Worm (Caenorhabditis elegans) whole organism, late embryonic: Measurements from ENCODE around the gene ZK185.4.

ENCODE experiments used
- T23F11.4 ChIP-seq: fragments of 200-800 bp; sonication (Bioruptor generic); optimal IDR thresholded peaks from 2 replicates; lab custom pipeline; 2018; ENCODE audit warnings: mild to moderate bottlenecking, missing genetic modification characterization, missing compliant biosample characterization
- ama-1 ChIP-seq: fragments of 150-350 bp; optimal IDR thresholded peaks from 2 replicates; lab custom pipeline; 2014
- ceh-34 ChIP-seq: sonication (generic microtip); optimal IDR thresholded peaks from 2 replicates; lab custom pipeline; 2016; ENCODE audit warnings: mild to moderate bottlenecking, missing genetic modification characterization, missing compliant biosample characterization
- fkh-6 ChIP-seq: sonication (generic microtip); optimal IDR thresholded peaks from 2 replicates; lab custom pipeline; 2016; ENCODE audit warnings: missing genetic modification characterization, missing compliant biosample characterization
- hlh-8 ChIP-seq: sonication (generic microtip); optimal IDR thresholded peaks from 2 replicates; lab custom pipeline; 2016; ENCODE audit warnings: missing genotype, missing genetic modification characterization, missing compliant biosample characterization
- nfya-1 ChIP-seq: sonication (generic microtip); optimal IDR thresholded peaks from 2 replicates; lab custom pipeline; 2017; ENCODE audit warnings: missing genetic modification characterization, mild to moderate bottlenecking, missing compliant biosample characterization, antibody characterized with exemption, moderate library complexity
- nhr-11 ChIP-seq: fragments of 150-350 bp; optimal IDR thresholded peaks from 2 replicates; lab custom pipeline; 2014; ENCODE audit warnings: missing biosample characterization, missing genetic modification characterization
- pha-4 ChIP-seq: fragments of 150-350 bp; optimal IDR thresholded peaks from 2 replicates; lab custom pipeline; 2018; ENCODE audit warnings: missing biosample characterization, missing genetic modification reagents, missing genetic modification characterization
- ref-2 ChIP-seq: sonication (generic microtip); optimal IDR thresholded peaks from 2 replicates; lab custom pipeline; 2016; ENCODE audit warnings: missing genetic modification characterization, missing compliant biosample characterization
- sdc-2 ChIP-seq: sonication (generic microtip); optimal IDR thresholded peaks from 2 replicates; lab custom pipeline; 2016; ENCODE audit warnings: missing genotype, missing genetic modification characterization, missing compliant biosample characterization
- ttx-3 ChIP-seq: sonication (generic microtip); optimal IDR thresholded peaks from 2 replicates; lab custom pipeline; 2016; ENCODE audit warnings: missing genetic modification reagents, missing genetic modification characterization, missing compliant biosample characterization

- TF ChIP-seq fkh-6 = no peak
- no peak for TF ChIP-seq ttx-3 (tag; lab: Kevin White, UChicago)
- no peak for TF ChIP-seq pha-4 (tag; lab: Kevin White, UChicago)
- TF ChIP-seq sdc-2 (tag; lab: Kevin White, UChicago) = no peak
- no peak for TF ChIP-seq nfya-1 (tag; lab: Kevin White, UChicago)
- TF ChIP-seq T23F11.4 (GFP tag; lab: Kevin White, UChicago) = no peak
- TF ChIP-seq ref-2 (tag; lab: Kevin White, UChicago) = no peak
- TF ChIP-seq nhr-11 (tag; lab: Kevin White, UChicago) = no peak
- TF ChIP-seq ceh-34 = no peak
- no peak for TF ChIP-seq hlh-8 (tag; lab: Kevin White, UChicago)
- TF ChIP-seq ama-1 = no peak
Measured at ce11 chrIV:4559160-4559559, 26.2 kb upstream of the ZK185.4 start.
